Worm (Caenorhabditis elegans) whole organism, young adult: ENCODE results near the gene F32E10.8.

ENCODE experiments used
- B0336.3 ChIP-seq: fragments of 200-800 bp; sonication (Bioruptor generic); IDR thresholded peaks from 2 replicates; pipeline ENCODE4 v1.3.6; 2022; ENCODE audit warnings: missing genetic modification characterization, missing compliant biosample characterization
- D2030.7 ChIP-seq: fragments of 200-800 bp; sonication (Bioruptor generic); IDR thresholded peaks from 2 replicates; pipeline ENCODE4 v1.3.6; 2022; ENCODE audit warnings: missing genetic modification reagents, missing genetic modification characterization, missing compliant biosample characterization
- F10E7.11 ChIP-seq: sonication (generic microtip); optimal IDR thresholded peaks from 2 replicates; lab custom pipeline; 2017; ENCODE audit warnings: mild to moderate bottlenecking, missing genetic modification characterization, moderate library complexity, missing compliant biosample characterization
- F23B12.7 ChIP-seq: sonication (generic microtip); optimal IDR thresholded peaks from 2 replicates; lab custom pipeline; 2017; ENCODE audit warnings: missing genetic modification characterization, mild to moderate bottlenecking, missing compliant biosample characterization, antibody characterized with exemption, moderate library complexity; ENCODE audit not compliant: insufficient read depth
- F37B4.10 ChIP-seq: fragments of 200-800 bp; sonication (Bioruptor generic); IDR thresholded peaks from 2 replicates; pipeline ENCODE4 v1.3.6; 2022; ENCODE audit warnings: missing genetic modification characterization, missing compliant biosample characterization
- K12H6.12 ChIP-seq: fragments of 200-800 bp; sonication (Bioruptor generic); optimal IDR thresholded peaks from 2 replicates; lab custom pipeline; 2018; ENCODE audit warnings: mild to moderate bottlenecking, missing genetic modification characterization, missing compliant biosample characterization
- T07F8.4 ChIP-seq: sonication (generic microtip); optimal IDR thresholded peaks from 2 replicates; lab custom pipeline; 2016; ENCODE audit warnings: mild to moderate bottlenecking, missing genetic modification characterization, moderate library complexity, missing compliant biosample characterization
- Y53F4B.3 ChIP-seq: fragments of 200-800 bp; sonication (Bioruptor generic); IDR thresholded peaks from 2 replicates; pipeline ENCODE4 v1.3.6; 2022; ENCODE audit warnings: missing genetic modification reagents, missing genetic modification characterization, missing compliant biosample characterization
- Y53G8AR.9 ChIP-seq: fragments of 200-800 bp; sonication (Bioruptor generic); conservative IDR thresholded peaks from 2 replicates; pipeline ENCODE4 v1.3.6; 2022; ENCODE audit warnings: missing genetic modification reagents, missing genetic modification characterization, missing compliant biosample characterization
- ZK185.1 ChIP-seq: sonication (generic microtip); optimal IDR thresholded peaks from 2 replicates; lab custom pipeline; 2016; ENCODE audit warnings: mild to moderate bottlenecking, missing genetic modification characterization, missing compliant biosample characterization; ENCODE audit not compliant: poor library complexity, severe bottlenecking
- ama-1 ChIP-seq, 3 experiments: fragments of 150-350 bp in 1 of 3; sonication (generic microtip) in 2 of 3; optimal IDR thresholded peaks; 2 replicates each; lab custom pipeline; 2014 to 2018; ENCODE audit warnings: missing biosample characterization in 2 of 3, missing genetic modification characterization in 2 of 3, missing genetic modification reagents in 2 of 3
- aptf-2 ChIP-seq: fragments of 200-800 bp; sonication (Bioruptor generic); conservative IDR thresholded peaks from 2 replicates; pipeline ENCODE4 v1.3.6; 2022; ENCODE audit warnings: missing genetic modification reagents, missing genetic modification characterization, missing compliant biosample characterization
- bed-1 ChIP-seq: fragments of 200-800 bp; sonication (Bioruptor generic); IDR thresholded peaks from 2 replicates; pipeline ENCODE4 v1.3.6; 2022; ENCODE audit warnings: missing genetic modification reagents, missing genetic modification characterization, missing compliant biosample characterization
- ceh-27 ChIP-seq: fragments of 200-800 bp; sonication (Bioruptor generic); optimal IDR thresholded peaks from 2 replicates; lab custom pipeline; 2018; ENCODE audit warnings: mild to moderate bottlenecking, missing genetic modification characterization, moderate library complexity, missing compliant biosample characterization
- ceh-91 ChIP-seq: fragments of 200-800 bp; sonication (Bioruptor generic); IDR thresholded peaks from 2 replicates; pipeline ENCODE4 v1.3.6; 2022; ENCODE audit warnings: missing genetic modification reagents, missing genetic modification characterization, missing compliant biosample characterization
- chd-7 ChIP-seq: sonication (generic microtip); optimal IDR thresholded peaks from 2 replicates; lab custom pipeline; 2016; ENCODE audit warnings: mild to moderate bottlenecking, missing genetic modification characterization, moderate library complexity, missing compliant biosample characterization
- efl-1 ChIP-seq: fragments of 150-350 bp; optimal IDR thresholded peaks from 2 replicates; lab custom pipeline; 2014; ENCODE audit warnings: missing biosample characterization, missing genetic modification reagents, missing genetic modification characterization
- ets-4 ChIP-seq: fragments of 200-800 bp; sonication (Bioruptor generic); optimal IDR thresholded peaks from 2 replicates; lab custom pipeline; 2018; ENCODE audit warnings: mild to moderate bottlenecking, missing genetic modification characterization, missing compliant biosample characterization
- fkh-3 ChIP-seq: sonication (generic microtip); optimal IDR thresholded peaks from 2 replicates; lab custom pipeline; 2016; ENCODE audit warnings: mild to moderate bottlenecking, missing genetic modification characterization, missing compliant biosample characterization
- hlh-26 ChIP-seq: fragments of 200-800 bp; sonication (Bioruptor generic); conservative IDR thresholded peaks from 2 replicates; pipeline ENCODE4 v1.3.6; 2022; ENCODE audit warnings: missing genetic modification reagents, missing genetic modification characterization, missing compliant biosample characterization
- let-526 ChIP-seq: fragments of 200-800 bp; sonication (Bioruptor generic); IDR thresholded peaks from 2 replicates; pipeline ENCODE4 v1.3.6; 2022; ENCODE audit warnings: missing genetic modification reagents, missing genetic modification characterization, missing compliant biosample characterization
- lin-35 ChIP-seq, 3 experiments: fragments of 150-350 bp in 2 of 3; sonication (generic microtip) in 1 of 3; optimal IDR thresholded peaks; 2 replicates each; lab custom pipeline; 2014 to 2018; ENCODE audit warnings: missing biosample characterization in 3 of 3, missing genetic modification characterization in 3 of 3, missing genetic modification reagents in 3 of 3
- lsl-1 ChIP-seq: fragments of 200-800 bp; sonication (Bioruptor generic); optimal IDR thresholded peaks from 2 replicates; lab custom pipeline; 2018; ENCODE audit warnings: mild to moderate bottlenecking, missing genetic modification characterization, moderate library complexity, missing compliant biosample characterization
- lsy-27 ChIP-seq: sonication (generic microtip); optimal IDR thresholded peaks from 2 replicates; lab custom pipeline; 2017; ENCODE audit warnings: missing genetic modification characterization, mild to moderate bottlenecking, missing compliant biosample characterization, antibody characterized with exemption, missing genotype, borderline replicate concordance; ENCODE audit not compliant: insufficient read depth
- madf-10 ChIP-seq: sonication (generic microtip); optimal IDR thresholded peaks from 2 replicates; lab custom pipeline; 2016; ENCODE audit warnings: mild to moderate bottlenecking, missing genetic modification characterization, missing compliant biosample characterization
- madf-6 ChIP-seq: fragments of 200-800 bp; sonication (Bioruptor generic); IDR thresholded peaks from 2 replicates; pipeline ENCODE4 v1.3.6; 2022; ENCODE audit warnings: missing genetic modification reagents, missing genetic modification characterization, missing compliant biosample characterization
- mel-28 ChIP-seq: sonication (generic microtip); optimal IDR thresholded peaks from 2 replicates; lab custom pipeline; 2016; ENCODE audit warnings: borderline replicate concordance, mild to moderate bottlenecking, missing genetic modification characterization, missing compliant biosample characterization
- mxl-1 ChIP-seq: sonication (generic microtip); optimal IDR thresholded peaks from 2 replicates; lab custom pipeline; 2016; ENCODE audit warnings: missing genetic modification characterization, missing compliant biosample characterization
- nhr-120 ChIP-seq: fragments of 200-800 bp; sonication (Bioruptor generic); IDR thresholded peaks from 2 replicates; pipeline ENCODE4 v1.3.6; 2022; ENCODE audit warnings: missing genetic modification characterization, missing compliant biosample characterization
- nhr-179 ChIP-seq: sonication (generic microtip); optimal IDR thresholded peaks from 2 replicates; lab custom pipeline; 2016; ENCODE audit warnings: mild to moderate bottlenecking, missing genetic modification characterization, missing compliant biosample characterization
- nhr-80 ChIP-seq: sonication (generic microtip); optimal IDR thresholded peaks from 2 replicates; lab custom pipeline; 2016; ENCODE audit warnings: missing genetic modification characterization, missing compliant biosample characterization
- nhr-90 ChIP-seq: sonication (generic microtip); optimal IDR thresholded peaks from 2 replicates; lab custom pipeline; 2016; ENCODE audit warnings: missing genotype, mild to moderate bottlenecking, missing genetic modification characterization, missing compliant biosample characterization
- pbrm-1 ChIP-seq: fragments of 200-800 bp; sonication (Bioruptor generic); IDR thresholded peaks from 2 replicates; pipeline ENCODE4 v1.3.6; 2022; ENCODE audit warnings: missing genetic modification reagents, missing genetic modification characterization, missing compliant biosample characterization
- repo-1 ChIP-seq: sonication (generic microtip); optimal IDR thresholded peaks from 2 replicates; lab custom pipeline; 2017; ENCODE audit warnings: mild to moderate bottlenecking, missing genetic modification characterization, missing compliant biosample characterization
- rpc-1 ChIP-seq, 2 experiments: fragments of 150-350 bp in 1 of 2; sonication (generic microtip) in 1 of 2; optimal IDR thresholded peaks; 2 replicates each; lab custom pipeline; 2014 to 2018; ENCODE audit warnings: missing biosample characterization in 1 of 2, missing genetic modification characterization in 1 of 2, missing genetic modification reagents in 1 of 2, missing genotype in 1 of 2
- sea-2 ChIP-seq: fragments of 200-800 bp; sonication (Bioruptor generic); IDR thresholded peaks from 2 replicates; pipeline ENCODE4 v1.3.6; 2022; ENCODE audit warnings: missing genetic modification characterization, missing compliant biosample characterization
- snpc-1.3 ChIP-seq: sonication (generic microtip); optimal IDR thresholded peaks from 2 replicates; lab custom pipeline; 2017; ENCODE audit warnings: missing genetic modification characterization, mild to moderate bottlenecking, missing compliant biosample characterization, antibody characterized with exemption, moderate library complexity, missing genotype, missing genetic modification reagents; ENCODE audit not compliant: insufficient read depth
- somi-1 ChIP-seq: fragments of 200-800 bp; sonication (Bioruptor generic); optimal IDR thresholded peaks from 2 replicates; lab custom pipeline; 2018; ENCODE audit warnings: mild to moderate bottlenecking, missing genetic modification characterization, missing compliant biosample characterization
- sptf-2 ChIP-seq: fragments of 200-800 bp; sonication (Bioruptor generic); optimal IDR thresholded peaks from 2 replicates; lab custom pipeline; 2018; ENCODE audit warnings: mild to moderate bottlenecking, missing genetic modification characterization, missing compliant biosample characterization
- tbx-9 ChIP-seq: sonication (generic microtip); optimal IDR thresholded peaks from 2 replicates; lab custom pipeline; 2016; ENCODE audit warnings: borderline replicate concordance, missing genetic modification characterization, inconsistent platforms, missing compliant biosample characterization
- tlf-1 ChIP-seq: fragments of 200-800 bp; sonication (Bioruptor generic); optimal IDR thresholded peaks from 2 replicates; lab custom pipeline; 2018; ENCODE audit warnings: mild to moderate bottlenecking, missing genetic modification characterization, missing compliant biosample characterization
- zfh-2 ChIP-seq: fragments of 200-800 bp; sonication (Bioruptor generic); conservative IDR thresholded peaks from 2 replicates; pipeline ENCODE4 v1.3.6; 2022; ENCODE audit warnings: missing genetic modification reagents, missing genetic modification characterization, missing compliant biosample characterization
- ztf-18 ChIP-seq: sonication (generic microtip); optimal IDR thresholded peaks from 2 replicates; lab custom pipeline; 2016; ENCODE audit warnings: missing genotype, mild to moderate bottlenecking, missing genetic modification characterization, missing compliant biosample characterization
- ztf-26 ChIP-seq: sonication (generic microtip); optimal IDR thresholded peaks from 2 replicates; lab custom pipeline; 2017; ENCODE audit warnings: missing genetic modification characterization, missing compliant biosample characterization
- ztf-3 ChIP-seq: fragments of 200-800 bp; sonication (Bioruptor generic); optimal IDR thresholded peaks from 2 replicates; lab custom pipeline; 2018; ENCODE audit warnings: mild to moderate bottlenecking, missing genetic modification characterization, missing compliant biosample characterization

Gene F32E10.8

DNA sequence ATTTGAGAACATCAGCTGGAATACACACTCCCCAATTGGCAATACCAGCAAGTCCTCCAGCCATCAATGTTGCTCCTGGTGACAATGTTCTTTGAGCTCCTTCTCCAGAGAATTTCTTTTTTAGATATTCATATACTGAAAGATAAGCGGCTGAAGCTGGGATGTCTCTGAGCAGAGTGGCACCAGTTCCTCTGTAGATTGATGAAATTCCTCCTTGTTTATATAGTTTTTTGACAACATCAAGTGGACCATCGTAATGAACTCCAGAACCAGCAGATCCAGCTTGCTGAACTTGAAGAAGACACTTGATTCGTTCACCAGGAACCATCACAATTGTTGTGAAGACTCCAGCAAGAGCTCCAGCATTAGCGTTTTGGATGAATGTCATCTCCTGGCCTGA lies 15.3 kb upstream of the F32E10.8 start:
- TF ChIP-seq lsy-27 (tag; lab: Kevin White, UChicago), result no peak
- TF ChIP-seq nhr-80 (tag; lab: Kevin White, UChicago), result no peak
- TF ChIP-seq tbx-9, result no peak
- TF ChIP-seq hlh-26 (GFP tag; lab: Robert Waterston, UW), result no peak
- TF ChIP-seq ZK185.1 (tag; lab: Kevin White, UChicago), result no peak
- no peak for TF ChIP-seq Y53F4B.3 (GFP tag; lab: Robert Waterston, UW)
- no peak for TF ChIP-seq F10E7.11
- TF ChIP-seq zfh-2 (GFP tag; lab: Robert Waterston, UW), result no peak
- TF ChIP-seq pbrm-1 (GFP tag; lab: Robert Waterston, UW), result no peak
- TF ChIP-seq lin-35 (GFP tag; optimal IDR thresholded peaks at IDR 0.05; lab: Kevin White, UChicago), result no peak
- no peak for TF ChIP-seq bed-1 (GFP tag; lab: Robert Waterston, UW)
- no peak for TF ChIP-seq ztf-3 (GFP tag; lab: Kevin White, UChicago)
- no peak for TF ChIP-seq nhr-179 (tag; lab: Kevin White, UChicago)

DNA sequence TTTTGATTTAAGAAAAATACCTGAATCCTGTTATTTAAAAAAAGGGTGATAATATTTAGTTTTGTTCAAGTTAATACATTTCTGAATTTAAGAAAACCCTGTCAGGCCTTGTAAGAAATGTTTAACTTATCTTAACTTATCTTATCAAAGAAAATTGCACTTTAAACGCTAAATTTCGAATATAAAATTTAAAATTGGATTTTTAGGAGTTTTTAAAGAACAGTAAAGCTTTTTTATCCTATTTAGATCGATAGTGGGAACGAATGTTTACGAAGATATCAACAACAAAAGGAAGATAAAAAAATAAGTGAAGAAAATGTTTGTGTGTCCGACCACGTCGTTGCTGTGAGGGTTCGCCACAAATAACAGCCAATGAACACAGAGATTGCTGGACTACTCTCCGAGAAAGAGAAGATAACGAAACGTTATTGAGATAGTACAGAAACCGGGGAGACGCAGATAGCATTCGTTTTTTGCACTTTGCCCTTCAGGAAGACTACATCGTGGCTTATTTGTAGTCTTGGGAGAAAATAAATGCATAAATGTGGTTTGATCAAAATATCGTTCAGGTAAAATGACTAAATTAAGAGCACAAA lies 14.4 kb upstream of the F32E10.8 start, which contains the start of gene dif-1:
TSS of gene dif-1 (minus strand) at position 51 of the 596 bp plus-strand sequence.
- TF ChIP-seq F37B4.10 (GFP tag; lab: Robert Waterston, UW), result no peak
- no peak for TF ChIP-seq sea-2 (GFP tag; lab: Robert Waterston, UW)
- TF ChIP-seq somi-1 (GFP tag; lab: Kevin White, UChicago), result peak; percentile 14
- TF ChIP-seq K12H6.12 (tag; lab: Kevin White, UChicago), result no peak
- no peak for TF ChIP-seq chd-7
- TF ChIP-seq lsl-1 (GFP tag; lab: Kevin White, UChicago), result no peak
- TF ChIP-seq madf-10 (tag; lab: Kevin White, UChicago), result no peak
- no peak for TF ChIP-seq ztf-3 (GFP tag; lab: Kevin White, UChicago)
- no peak for TF ChIP-seq nhr-120 (GFP tag; lab: Robert Waterston, UW)
- no peak for TF ChIP-seq ceh-27 (GFP tag; lab: Kevin White, UChicago)
- no peak for TF ChIP-seq ztf-26 (tag; lab: Kevin White, UChicago)
- no peak for TF ChIP-seq F10E7.11
- TF ChIP-seq let-526, result no peak
- TF ChIP-seq tbx-9, result no peak
- TF ChIP-seq snpc-1.3 (tag; lab: Kevin White, UChicago), result no peak
- no peak for TF ChIP-seq B0336.3
- TF ChIP-seq aptf-2 (GFP tag; lab: Robert Waterston, UW), result 0 out of 2 replicates have a peak, but pooled peaks have one; percentile 63
- TF ChIP-seq Y53F4B.3 (GFP tag; lab: Robert Waterston, UW), result no peak
- TF ChIP-seq mel-28 (tag; lab: Kevin White, UChicago), result no peak
- no peak for TF ChIP-seq ztf-18
- no peak for TF ChIP-seq T07F8.4 (tag; lab: Kevin White, UChicago)
- 0 out of 2 replicates have a peak, but pooled peaks have one; percentile 7 for TF ChIP-seq madf-6 (GFP tag; lab: Robert Waterston, UW)
- no peak for TF ChIP-seq F23B12.7 (tag; lab: Kevin White, UChicago)
- no peak for TF ChIP-seq fkh-3 (tag; lab: Kevin White, UChicago)
- 0 out of 2 replicates have a peak, but pooled peaks have one; percentile 51 for TF ChIP-seq Y53G8AR.9
- no peak for TF ChIP-seq mxl-1 (tag; lab: Kevin White, UChicago)
- TF ChIP-seq ceh-91 (GFP tag; lab: Robert Waterston, UW), result no peak
- no peak for TF ChIP-seq efl-1 (GFP tag; lab: Kevin White, UChicago)
- TF ChIP-seq nhr-90 (tag; lab: Kevin White, UChicago), result no peak
- TF ChIP-seq nhr-179 (tag; lab: Kevin White, UChicago), result no peak
- TF ChIP-seq rpc-1 (optimal IDR thresholded peaks at IDR 0.05; lab: Kevin White, UChicago), result no peak
- TF ChIP-seq rpc-1 (tag; optimal IDR thresholded peaks at IDR 0.05; lab: Kevin White, UChicago), result no peak
- no peak for TF ChIP-seq ets-4 (GFP tag; lab: Kevin White, UChicago)
- TF ChIP-seq ama-1 (optimal IDR thresholded peaks at IDR 0.05; lab: Kevin White, UChicago), result no peak
- no peak for TF ChIP-seq ama-1 (GFP tag; optimal IDR thresholded peaks at IDR 0.05; lab: Kevin White, UChicago)
- TF ChIP-seq tlf-1 (GFP tag; lab: Kevin White, UChicago), result no peak
- TF ChIP-seq D2030.7, result no peak
- no peak for TF ChIP-seq sptf-2
- TF ChIP-seq repo-1 (tag; lab: Kevin White, UChicago), result no peak
